Fruit fly (Drosophila melanogaster) whole organism: Measurements from ENCODE around the gene Hip1.

Experiments
- CG8478 ChIP-seq: fragments of >200 bp; optimal IDR thresholded peaks from 2 replicates; lab custom pipeline; 2018; ENCODE audit warnings: inconsistent platforms
- Dll ChIP-seq: fragments of >200 bp; optimal IDR thresholded peaks from 2 replicates; lab custom pipeline; 2017
- pan ChIP-seq: fragments of >200 bp; optimal IDR thresholded peaks from 2 replicates; lab custom pipeline; 2017
- psq ChIP-seq: fragments of >200 bp; optimal IDR thresholded peaks from 2 replicates; lab custom pipeline; 2017
- usp ChIP-seq: fragments of >200 bp; optimal IDR thresholded peaks from 2 replicates; lab custom pipeline; 2017; ENCODE audit warnings: missing biosample characterization, missing genetic modification characterization, mixed read lengths

dm6 chr3L:12804730-12805170 lies 31.4 kb upstream of the Hip1 start, which contains the start of gene Atg1:
- TF ChIP-seq Dll (lab: Kevin White, UChicago) = no peak
- no peak for TF ChIP-seq psq (lab: Kevin White, UChicago)
- TF ChIP-seq pan = no peak
- TF ChIP-seq usp (GFP tag; lab: Kevin White, UChicago) = no peak
- TF ChIP-seq CG8478 (lab: Kevin White, UChicago) = no peak
